Fruit fly (Drosophila melanogaster) whole organism, wandering third instar larva: ENCODE results near the gene CG31600.

ENCODE experiments used
- Abd-B ChIP-seq: fragments of >200 bp; optimal IDR thresholded peaks from 2 replicates; lab custom pipeline; 2017; ENCODE audit warnings: missing biosample characterization, missing genetic modification characterization
- CG32264 ChIP-seq: fragments of 200-800 bp; sonication (Bioruptor generic); optimal IDR thresholded peaks from 2 replicates; lab custom pipeline; 2016; ENCODE audit warnings: missing biosample characterization, missing genetic modification characterization
- CrebA ChIP-seq: fragments of 200-800 bp; sonication (Bioruptor generic); optimal IDR thresholded peaks from 2 replicates; lab custom pipeline; 2016; ENCODE audit warnings: missing biosample characterization, mild to moderate bottlenecking, missing genetic modification characterization, borderline replicate concordance
- Dfd ChIP-seq: fragments of >200 bp; optimal IDR thresholded peaks from 2 replicates; lab custom pipeline; 2017; ENCODE audit warnings: missing biosample characterization, missing genetic modification characterization
- Dif ChIP-seq: fragments of 200-275, 200-300 bp; sonication (Bioruptor generic); optimal IDR thresholded peaks from 2 replicates; lab custom pipeline; 2018; ENCODE audit warnings: missing biosample characterization, missing genetic modification characterization; ENCODE audit not compliant: partially characterized antibody
- GATAd ChIP-seq: sonication (Bioruptor generic); optimal IDR thresholded peaks from 2 replicates; lab custom pipeline; 2016; ENCODE audit warnings: missing biosample characterization, missing genetic modification characterization
- HLH106 ChIP-seq: fragments of 200-800 bp; optimal IDR thresholded peaks from 3 replicates; lab custom pipeline; 2019; ENCODE audit warnings: missing biosample characterization, mild to moderate bottlenecking, missing genetic modification characterization, moderate library complexity
- Hr83 ChIP-seq: fragments of 200-300 bp; sonication (Bioruptor generic); optimal IDR thresholded peaks from 2 replicates; lab custom pipeline; 2016; ENCODE audit warnings: missing biosample characterization, mild to moderate bottlenecking, missing genetic modification characterization, moderate library complexity; ENCODE audit not compliant: poor library complexity, severe bottlenecking
- Jra ChIP-seq: sonication (Bioruptor generic); optimal IDR thresholded peaks from 2 replicates; lab custom pipeline; 2016; ENCODE audit warnings: missing biosample characterization, missing genetic modification characterization
- Mio ChIP-seq: sonication (Bioruptor generic); optimal IDR thresholded peaks from 2 replicates; lab custom pipeline; 2016; ENCODE audit warnings: missing biosample characterization, missing genetic modification characterization
- Myc ChIP-seq: fragments of >200 bp; optimal IDR thresholded peaks from 2 replicates; lab custom pipeline; 2017
- OdsH ChIP-seq: fragments of 200-800 bp; sonication (Bioruptor generic); optimal IDR thresholded peaks from 2 replicates; lab custom pipeline; 2016; ENCODE audit warnings: missing biosample characterization, mild to moderate bottlenecking, missing genetic modification characterization
- Rel ChIP-seq, 2 experiments: fragments of 200-800 bp; sonication (Bioruptor generic) in 1 of 2; optimal IDR thresholded peaks; 2 replicates in 1 of 2; 3 replicates in 1 of 2; lab custom pipeline; 2016 to 2019; ENCODE audit warnings: mild to moderate bottlenecking in 2 of 2, missing biosample characterization in 2 of 2, missing genetic modification characterization in 2 of 2, moderate library complexity in 1 of 2
- Sp1 ChIP-seq: fragments of 200-800 bp; sonication (Bioruptor generic); optimal IDR thresholded peaks from 3 replicates; lab custom pipeline; 2019; ENCODE audit warnings: missing biosample characterization, mild to moderate bottlenecking, missing genetic modification characterization, moderate library complexity
- Vsx2 ChIP-seq: fragments of 200-300, 225-300 bp; sonication (Bioruptor generic); optimal IDR thresholded peaks from 2 replicates; lab custom pipeline; 2018; ENCODE audit warnings: missing biosample characterization, missing genetic modification characterization; ENCODE audit not compliant: partially characterized antibody
- br ChIP-seq: fragments of 200-800 bp; sonication (Bioruptor generic); optimal IDR thresholded peaks from 2 replicates; lab custom pipeline; 2016; ENCODE audit warnings: missing biosample characterization, missing genetic modification characterization
- brk ChIP-seq: fragments of 200-800 bp; sonication (Bioruptor generic); optimal IDR thresholded peaks from 2 replicates; lab custom pipeline; 2016; ENCODE audit warnings: missing biosample characterization, mild to moderate bottlenecking, missing genetic modification characterization
- dl ChIP-seq, 2 experiments: fragments of 175-275, 200-275 bp in 1 of 2; fragments of 200-275 bp in 1 of 2; sonication (Bioruptor generic); optimal IDR thresholded peaks; lab custom pipeline; 2018; ENCODE audit warnings: mild to moderate bottlenecking in 2 of 2, missing biosample characterization in 2 of 2, missing genetic modification characterization in 2 of 2, moderate library complexity in 2 of 2; ENCODE audit not compliant: partially characterized antibody in 2 of 2, insufficient read depth in 1 of 2
- dmrt93B ChIP-seq: fragments of 200-800 bp; sonication (Bioruptor generic); optimal IDR thresholded peaks from 2 replicates; lab custom pipeline; 2018; ENCODE audit warnings: missing biosample characterization, mild to moderate bottlenecking, missing genetic modification characterization
- dsf ChIP-seq: sonication (Bioruptor generic); optimal IDR thresholded peaks from 2 replicates; lab custom pipeline; 2016; ENCODE audit warnings: missing biosample characterization, missing genetic modification characterization, borderline replicate concordance
- ey ChIP-seq: fragments of 200-800 bp; sonication (Bioruptor generic); optimal IDR thresholded peaks from 2 replicates; lab custom pipeline; 2016; ENCODE audit warnings: missing biosample characterization, missing genetic modification characterization
- foxo ChIP-seq, 2 experiments: fragments of 200-800 bp; sonication (Bioruptor generic); optimal IDR thresholded peaks; 2 replicates in 1 of 2; 3 replicates in 1 of 2; lab custom pipeline; 2016 to 2017; ENCODE audit warnings: missing biosample characterization in 2 of 2, missing genetic modification characterization in 2 of 2
- fru ChIP-seq: fragments of 200-800 bp; sonication (Bioruptor generic); optimal IDR thresholded peaks from 3 replicates; lab custom pipeline; 2016; ENCODE audit warnings: missing biosample characterization, mild to moderate bottlenecking, missing genetic modification characterization
- h ChIP-seq: fragments of 200-800 bp; sonication (Bioruptor generic); optimal IDR thresholded peaks from 3 replicates; lab custom pipeline; 2016; ENCODE audit warnings: missing biosample characterization, mild to moderate bottlenecking, missing genetic modification characterization
- jim ChIP-seq: fragments of 175-275, 200-325 bp; sonication (Bioruptor generic); optimal IDR thresholded peaks from 2 replicates; lab custom pipeline; 2016; ENCODE audit warnings: missing biosample characterization, mild to moderate bottlenecking, missing genetic modification characterization
- lola ChIP-seq: fragments of >200 bp; optimal IDR thresholded peaks from 2 replicates; lab custom pipeline; 2017; ENCODE audit warnings: missing biosample characterization, missing genetic modification characterization
- pan ChIP-seq: fragments of >200 bp; optimal IDR thresholded peaks from 2 replicates; lab custom pipeline; 2017
- psq ChIP-seq: fragments of 200-800 bp; sonication (Bioruptor generic); optimal IDR thresholded peaks from 3 replicates; lab custom pipeline; 2017; ENCODE audit warnings: missing biosample characterization, mild to moderate bottlenecking, missing genetic modification characterization, moderate library complexity
- rgr ChIP-seq: fragments of 200-800 bp; sonication (Bioruptor generic); optimal IDR thresholded peaks from 3 replicates; lab custom pipeline; 2016; ENCODE audit warnings: missing biosample characterization, mild to moderate bottlenecking, missing genetic modification characterization
- sage ChIP-seq: fragments of 200-800 bp; sonication (Bioruptor generic); optimal IDR thresholded peaks from 2 replicates; lab custom pipeline; 2016; ENCODE audit warnings: missing biosample characterization, mild to moderate bottlenecking, missing genetic modification characterization
- tai ChIP-seq: sonication (Bioruptor generic); optimal IDR thresholded peaks from 2 replicates; lab custom pipeline; 2016; ENCODE audit warnings: missing biosample characterization, missing genetic modification characterization
- usp ChIP-seq: fragments of >200 bp; optimal IDR thresholded peaks from 2 replicates; lab custom pipeline; 2017; ENCODE audit warnings: missing biosample characterization, missing genetic modification characterization
- woc ChIP-seq: sonication (Bioruptor generic); optimal IDR thresholded peaks from 2 replicates; lab custom pipeline; 2016; ENCODE audit warnings: missing biosample characterization, mild to moderate bottlenecking, missing genetic modification characterization

The CG31600 gene

DNA sequence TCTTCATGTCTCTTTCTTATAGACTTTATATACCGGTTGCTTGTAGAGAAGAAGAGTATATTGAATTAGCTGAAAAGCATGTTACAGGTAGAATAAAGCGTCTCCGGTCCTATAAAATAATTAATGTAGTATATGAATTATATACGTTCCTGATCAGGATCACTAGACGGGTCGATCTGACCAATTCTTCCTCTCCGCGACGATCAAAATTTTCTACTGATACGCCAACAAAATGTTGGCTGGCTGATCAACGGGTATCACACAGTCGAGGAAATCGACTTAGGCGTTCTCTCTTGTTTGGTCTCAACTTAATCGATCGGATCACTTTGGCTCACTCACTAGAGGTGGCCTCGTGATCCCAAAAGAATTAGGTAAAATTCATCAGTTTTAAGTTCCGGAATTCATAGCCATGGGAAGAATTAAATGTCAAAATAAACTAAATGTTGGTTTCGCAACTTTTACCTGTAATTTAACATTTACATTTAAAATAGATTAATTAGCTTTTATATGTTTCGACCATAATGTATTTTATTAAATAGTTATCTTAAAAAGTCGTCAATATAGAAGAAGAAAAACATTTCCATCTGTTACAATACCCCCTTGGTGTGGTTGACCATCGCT is 33.5 kb downstream of the CG31600 start (continued):
- TF ChIP-seq Dfd (GFP tag; lab: Kevin White, UChicago), result no peak
- peak; percentile 31 for TF ChIP-seq fru (GFP tag; lab: Kevin White, UChicago)
- no peak for TF ChIP-seq Myc
- no peak for TF ChIP-seq lola (GFP tag; lab: Kevin White, UChicago)
- peak; percentile 14 for TF ChIP-seq rgr (GFP tag; lab: Kevin White, UChicago)
- TF ChIP-seq usp (GFP tag; lab: Kevin White, UChicago), result no peak
- peak; percentile 35 for TF ChIP-seq pan (lab: Kevin White, UChicago)
- TF ChIP-seq OdsH (GFP tag; lab: Kevin White, UChicago), result peak; percentile 43
- no peak for TF ChIP-seq jim
- peak; percentile 3 for TF ChIP-seq ey (GFP tag; lab: Kevin White, UChicago)

dm6 chr2L:21879411-21879810 is 35.7 kb downstream of the CG31600 start:
- TF ChIP-seq psq (GFP tag; lab: Kevin White, UChicago) (peak; percentile 45), Abd-B (GFP tag; lab: Kevin White, UChicago) (no peak), lola (GFP tag; lab: Kevin White, UChicago) (no peak), Rel (GFP tag; optimal IDR thresholded peaks at IDR 0.05; lab: Kevin White, UChicago) (no peak), Rel (tag; optimal IDR thresholded peaks at IDR 0.05; lab: Kevin White, UChicago) (no peak), ey (GFP tag; lab: Kevin White, UChicago) (peak; percentile 36), pan (lab: Kevin White, UChicago) (no peak), h (GFP tag; lab: Kevin White, UChicago) (peak; percentile 57), fru (GFP tag; lab: Kevin White, UChicago) (peak; percentile 53), jim (no peak), Dfd (GFP tag; lab: Kevin White, UChicago) (no peak), Dif (no peak), br (GFP tag; lab: Kevin White, UChicago) (peak; percentile 26), tai (no peak), CG32264 (GFP tag; lab: Kevin White, UChicago) (no peak), HLH106 (peak; percentile 50), OdsH (GFP tag; lab: Kevin White, UChicago) (peak; percentile 46), brk (no peak), Sp1 (GFP tag; lab: Kevin White, UChicago) (peak; percentile 51), woc (GFP tag; lab: Kevin White, UChicago) (peak; percentile 52), dl (GFP tag; optimal IDR thresholded peaks at IDR 0.05; lab: Kevin White, UChicago; ENCODE audit: insufficient read depth in 1 of 2, partially characterized antibody in 2 of 2) (no peak), Vsx2 (GFP tag; lab: Kevin White, UChicago) (no peak), Jra (GFP tag; lab: Kevin White, UChicago) (no peak), foxo (GFP tag; optimal IDR thresholded peaks at IDR 0.05; lab: Kevin White, UChicago) (peak in 1 of 2 experiments; percentile 54), dsf (no peak), GATAd (GFP tag; lab: Kevin White, UChicago) (no peak), CrebA (GFP tag; lab: Kevin White, UChicago) (no peak), rgr (GFP tag; lab: Kevin White, UChicago) (peak; percentile 45), dmrt93B (GFP tag; lab: Kevin White, UChicago) (peak; percentile 4)

dm6 chr2L:21877006-21877405 is 38.2 kb downstream of the CG31600 start:
- TF ChIP-seq Vsx2 (GFP tag; lab: Kevin White, UChicago) (no peak), Hr83 (GFP tag; lab: Kevin White, UChicago) (no peak), brk (no peak), Mio (no peak), usp (GFP tag; lab: Kevin White, UChicago) (no peak), fru (GFP tag; lab: Kevin White, UChicago) (no peak), ey (GFP tag; lab: Kevin White, UChicago) (no peak), sage (no peak), rgr (GFP tag; lab: Kevin White, UChicago) (no peak), OdsH (GFP tag; lab: Kevin White, UChicago) (no peak), br (GFP tag; lab: Kevin White, UChicago) (no peak), foxo (GFP tag; optimal IDR thresholded peaks at IDR 0.05; lab: Kevin White, UChicago) (no peak), Dif (no peak), tai (no peak), h (GFP tag; lab: Kevin White, UChicago) (no peak), Sp1 (GFP tag; lab: Kevin White, UChicago) (no peak), pan (lab: Kevin White, UChicago) (no peak), woc (GFP tag; lab: Kevin White, UChicago) (no peak), Dfd (GFP tag; lab: Kevin White, UChicago) (no peak), jim (no peak)
